Worm (Caenorhabditis elegans) whole organism, midembryonic: ENCODE data around the gene syp-2.

ENCODE experiments used
- cog-1 ChIP-seq: sonication (generic microtip); optimal IDR thresholded peaks from 2 replicates; lab custom pipeline; 2016; ENCODE audit warnings: missing genetic modification characterization, missing compliant biosample characterization
- flt-1 ChIP-seq: fragments of 200-800 bp; sonication (Bioruptor generic); IDR thresholded peaks from 2 replicates; pipeline ENCODE4 v1.3.6; 2022; ENCODE audit warnings: missing genetic modification characterization, missing compliant biosample characterization
- klf-2 ChIP-seq: fragments of 200-800 bp; sonication (Bioruptor generic); conservative IDR thresholded peaks from 2 replicates; pipeline ENCODE4 v1.3.6; 2022; ENCODE audit warnings: missing genetic modification reagents, missing genetic modification characterization, missing compliant biosample characterization
- med-1 ChIP-seq: sonication (generic microtip); optimal IDR thresholded peaks from 2 replicates; lab custom pipeline; 2017; ENCODE audit warnings: missing genetic modification characterization, mild to moderate bottlenecking, missing compliant biosample characterization, antibody characterized with exemption, missing genetic modification reagents; ENCODE audit not compliant: insufficient read depth
- tab-1 ChIP-seq: fragments of 200-800 bp; sonication (Bioruptor generic); IDR thresholded peaks from 2 replicates; pipeline ENCODE4 v1.3.6; 2022; ENCODE audit warnings: missing genetic modification characterization, missing compliant biosample characterization

DNA sequence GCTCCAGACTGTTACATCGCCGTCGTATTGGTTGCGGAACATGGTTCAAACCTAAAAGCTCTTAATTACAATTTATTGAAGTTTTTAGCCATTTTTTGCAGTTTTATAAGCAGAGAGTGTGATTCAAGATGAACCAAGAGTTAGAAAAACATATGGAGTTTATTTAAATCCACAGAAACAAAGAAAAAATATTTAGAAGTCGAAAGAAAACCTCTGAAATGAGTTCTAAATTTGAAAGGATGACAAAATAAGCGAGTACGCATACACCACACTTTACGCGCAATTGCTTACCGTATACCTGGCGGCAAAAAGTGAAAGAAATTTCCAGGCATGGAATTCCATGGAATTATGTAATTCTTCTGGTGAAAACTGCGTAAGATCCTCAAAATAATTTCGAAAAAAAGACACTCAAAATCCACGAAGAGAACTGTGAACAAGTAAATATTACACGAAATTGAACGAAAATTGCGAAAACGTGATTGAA lies 48.0 kb downstream of the syp-2 start, which contains the start of gene pas-6:
- TF ChIP-seq flt-1 (no peak), cog-1 (tag; lab: Kevin White, UChicago) (no peak), klf-2 (no peak), tab-1 (no peak), med-1 (GFP tag; lab: Kevin White, UChicago) (no peak)
